Worm (Caenorhabditis elegans): ENCODE data around the gene daf-15.
A peak's percentile ranks its signal among the peaks of the same experiment; 100 is the strongest.

The daf-15 gene

ce11 chrIV:9438753-9439152 lies 52.7 kb downstream of the daf-15 start (continued):
- TF ChIP-seq Y53F4B.3 (GFP tag; IDR thresholded peaks at IDR 0.05) (no peak), K12H6.12 (tag; optimal IDR thresholded peaks at IDR 0.05) (no peak), Y95B8A.8 (GFP tag; IDR thresholded peaks at IDR 0.05) (peak; percentile 88), F23B12.7 (tag; optimal IDR thresholded peaks at IDR 0.05; ENCODE audit: insufficient read depth) (no peak), dpff-1 (tag; optimal IDR thresholded peaks at IDR 0.05) (no peak), snpc-4 (GFP tag; optimal IDR thresholded peaks at IDR 0.05) (no peak), snpc-4 (tag; optimal IDR thresholded peaks at IDR 0.05) (peak in 2 of 4 experiments; percentile 68 to 84), ztf-26 (tag; optimal IDR thresholded peaks at IDR 0.05) (peak; percentile 57), F10E7.11 (tag; optimal IDR thresholded peaks at IDR 0.05) (no peak), sea-2 (GFP tag; IDR thresholded peaks at IDR 0.05) (no peak), F22D6.2 (tag; optimal IDR thresholded peaks at IDR 0.05) (no peak), lin-26 (GFP tag; IDR thresholded peaks at IDR 0.05) (peak; percentile 76), tbx-9 (tag; optimal IDR thresholded peaks at IDR 0.05; ENCODE audit: borderline replicate concordance) (no peak), T07F8.4 (tag; optimal IDR thresholded peaks at IDR 0.05) (no peak), nfyb-1 (GFP tag; IDR thresholded peaks at IDR 0.05) (peak; percentile 77), F49E8.2 (tag; optimal IDR thresholded peaks at IDR 0.05; ENCODE audit: insufficient read depth) (no peak), lsy-27 (tag; optimal IDR thresholded peaks at IDR 0.05; ENCODE audit: borderline replicate concordance, insufficient read depth) (no peak), F37B4.10 (GFP tag; IDR thresholded peaks at IDR 0.05) (no peak), K11D2.4 (GFP tag; IDR thresholded peaks at IDR 0.05) (no peak), snpc-1.1 (tag; optimal IDR thresholded peaks at IDR 0.05; ENCODE audit: insufficient read depth) (peak; percentile 41), pbrm-1 (GFP tag; IDR thresholded peaks at IDR 0.05) (peak; percentile 44; the same call in 1 of the 2 replicates), efl-1 (GFP tag; optimal IDR thresholded peaks at IDR 0.05) (no peak), sdz-38 (tag; optimal IDR thresholded peaks at IDR 0.05) (no peak), F57C9.4 (tag; optimal IDR thresholded peaks at IDR 0.05) (no peak), egl-44 (GFP tag; IDR thresholded peaks at IDR 0.05) (no peak), F52B5.7 (tag; optimal IDR thresholded peaks at IDR 0.05) (no peak), zfh-2 (GFP tag; conservative IDR thresholded peaks at IDR 0.05) (no peak), lag-1 (GFP tag; IDR thresholded peaks at IDR 0.05) (no peak), F39B2.1 (GFP tag; IDR thresholded peaks at IDR 0.05) (no peak), akir-1 (GFP tag; optimal IDR thresholded peaks at IDR 0.05) (no peak), let-526 (GFP tag; IDR thresholded peaks at IDR 0.05) (0 out of 2 replicates have a peak, but pooled peaks have one; percentile 28), B0336.3 (GFP tag; IDR thresholded peaks at IDR 0.05) (peak; percentile 93), B0261.1 (tag; optimal IDR thresholded peaks at IDR 0.05) (no peak), attf-5 (GFP tag; optimal IDR thresholded peaks at IDR 0.05) (no peak), cebp-1 (GFP tag; IDR thresholded peaks at IDR 0.05) (no peak), cebp-1 (tag; optimal IDR thresholded peaks at IDR 0.05) (peak; percentile 34), dpl-1 (GFP tag; optimal IDR thresholded peaks at IDR 0.05) (no peak), cebp-2 (GFP tag; IDR thresholded peaks at IDR 0.05) (no peak), ama-1 (optimal IDR thresholded peaks at IDR 0.05) (peak; percentile 89), ama-1 (GFP tag; optimal IDR thresholded peaks at IDR 0.05) (no peak), lir-1 (GFP tag; conservative IDR thresholded peaks at IDR 0.05) (no peak), athp-1 (tag; optimal IDR thresholded peaks at IDR 0.05) (peak; percentile 24), ceh-58 (GFP tag; IDR thresholded peaks at IDR 0.05) (no peak), ztf-6 (GFP tag; IDR thresholded peaks at IDR 0.05) (no peak), B0035.1 (tag; optimal IDR thresholded peaks at IDR 0.05) (no peak), repo-1 (tag; optimal IDR thresholded peaks at IDR 0.05) (peak; percentile 92), F57A8.1 (GFP tag; optimal IDR thresholded peaks at IDR 0.05) (no peak), rcor-1 (GFP tag; IDR thresholded peaks at IDR 0.05) (no peak), attf-6 (GFP tag; IDR thresholded peaks at IDR 0.05) (peak; percentile 77), nfya-2 (GFP tag; IDR thresholded peaks at IDR 0.05) (no peak)
